Fruit fly (Drosophila melanogaster) whole organism, adult: Measurements from ENCODE around the gene mRpL4.

Experiments used
- CG11617 ChIP-seq: fragments of 200-800 bp; sonication (Bioruptor generic); optimal IDR thresholded peaks from 2 replicates; lab custom pipeline; 2017; ENCODE audit warnings: mild to moderate bottlenecking, missing biosample characterization, missing genetic modification reagents, missing genetic modification characterization
- CG1620 ChIP-seq: fragments of 200-800 bp; sonication (Bioruptor generic); optimal IDR thresholded peaks from 2 replicates; lab custom pipeline; 2016; ENCODE audit warnings: missing biosample characterization, missing genetic modification characterization
- CG33017 ChIP-seq: fragments of 200-800 bp; sonication (Bioruptor generic); optimal IDR thresholded peaks from 2 replicates; lab custom pipeline; 2018; ENCODE audit warnings: missing biosample characterization, mild to moderate bottlenecking, missing genetic modification characterization, moderate library complexity
- CG7045 ChIP-seq: fragments of 200-800 bp; sonication (Bioruptor generic); optimal IDR thresholded peaks from 2 replicates; lab custom pipeline; 2017; ENCODE audit warnings: missing biosample characterization, mild to moderate bottlenecking, missing genetic modification characterization
- CG7101 ChIP-seq: fragments of 200-800 bp; sonication (Bioruptor generic); optimal IDR thresholded peaks from 2 replicates; lab custom pipeline; 2018; ENCODE audit warnings: missing biosample characterization, mild to moderate bottlenecking, missing genetic modification characterization, moderate library complexity
- Clk ChIP-seq: fragments of 200-800 bp; sonication (Bioruptor generic); optimal IDR thresholded peaks from 2 replicates; lab custom pipeline; 2017; ENCODE audit warnings: missing biosample characterization, missing genetic modification characterization
- Crg-1 ChIP-seq: fragments of 200-800 bp; sonication (Bioruptor generic); optimal IDR thresholded peaks from 2 replicates; lab custom pipeline; 2016; ENCODE audit warnings: missing biosample characterization, missing genetic modification characterization
- Hr96 ChIP-seq: fragments of 200-800 bp; sonication (Bioruptor generic); optimal IDR thresholded peaks from 2 replicates; lab custom pipeline; 2016; ENCODE audit warnings: missing biosample characterization, missing genetic modification characterization
- bab1 ChIP-seq: fragments of 200-800 bp; sonication (Bioruptor generic); optimal IDR thresholded peaks from 3 replicates; lab custom pipeline; 2019; ENCODE audit warnings: missing biosample characterization, mild to moderate bottlenecking, missing genetic modification characterization, moderate library complexity
- kay ChIP-seq: fragments of 200-800 bp; sonication (Bioruptor generic); peaks from one replicate; lab custom pipeline; 2016; ENCODE audit warnings: missing biosample characterization, missing genetic modification characterization, borderline replicate concordance
- ovo ChIP-seq: fragments of 200-800 bp; sonication (Bioruptor generic); optimal IDR thresholded peaks from 2 replicates; lab custom pipeline; 2016; ENCODE audit warnings: missing biosample characterization, missing genetic modification characterization
- pad ChIP-seq: fragments of 200-800 bp; sonication (Bioruptor generic); optimal IDR thresholded peaks from 3 replicates; lab custom pipeline; 2017; ENCODE audit warnings: missing biosample characterization, missing genetic modification characterization, mild to moderate bottlenecking, moderate library complexity, missing genetic modification reagents

DNA sequence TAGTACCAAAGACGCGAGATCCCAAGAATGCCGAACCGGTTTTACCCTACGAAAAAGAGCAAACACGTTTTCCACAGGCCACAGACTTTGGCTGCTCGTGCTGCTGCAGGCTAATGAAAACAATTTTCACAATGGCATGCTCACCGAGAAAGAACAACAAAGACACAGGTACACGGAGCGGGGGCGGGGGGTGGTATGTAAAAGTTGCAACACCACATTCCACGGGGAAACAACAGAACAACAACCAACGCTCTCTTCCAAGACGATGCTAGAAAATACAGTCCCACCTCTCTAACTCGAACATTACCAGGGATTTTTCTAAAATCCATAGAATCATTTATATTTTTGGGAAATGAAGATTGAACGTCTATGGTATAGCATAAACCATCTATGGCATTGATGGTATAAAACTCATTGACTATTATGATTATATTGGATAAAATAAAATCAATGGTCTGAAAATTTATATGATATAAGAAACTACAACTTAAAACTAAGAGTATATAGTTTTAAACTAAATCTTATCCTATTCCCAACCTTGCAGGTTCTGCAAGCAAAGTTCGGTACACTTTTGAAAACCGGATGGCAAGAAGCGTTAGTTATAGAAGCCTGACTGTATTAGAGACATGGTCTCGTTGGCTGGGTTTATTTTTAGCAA lies 47.4 kb downstream of the mRpL4 start:
- TF ChIP-seq CG7101 (tag; lab: Kevin White, UChicago) (no peak), CG33017 (no peak), Clk (GFP tag; lab: Kevin White, UChicago) (no peak), kay (GFP tag; lab: Kevin White, UChicago) (no peak), Crg-1 (no peak), CG11617 (GFP tag; lab: Kevin White, UChicago) (no peak), Hr96 (GFP tag; lab: Kevin White, UChicago) (no peak), bab1 (no peak), CG7045 (GFP tag; lab: Kevin White, UChicago) (no peak), pad (GFP tag; lab: Kevin White, UChicago) (no peak), ovo (GFP tag; lab: Kevin White, UChicago) (no peak), CG1620 (no peak)
